Fruit fly (Drosophila melanogaster) Kc167 (cell line): Measurements from ENCODE around the gene Prx6a.

Experiments used
- Myc ChIP-seq: fragments of >200 bp; optimal IDR thresholded peaks from 2 replicates; lab custom pipeline; 2017; ENCODE audit warnings: missing external identifiers
- Sin3A ChIP-seq: fragments of >200 bp; optimal IDR thresholded peaks from 2 replicates; lab custom pipeline; 2018; ENCODE audit warnings: missing external identifiers
- insv ChIP-seq: fragments of >200 bp; optimal IDR thresholded peaks from 3 replicates; lab custom pipeline; 2018; ENCODE audit warnings: missing external identifiers
- psq ChIP-seq: fragments of >200 bp; optimal IDR thresholded peaks from 2 replicates; lab custom pipeline; 2017; ENCODE audit warnings: missing external identifiers
- ttk ChIP-seq: sonication (Bioruptor generic); optimal IDR thresholded peaks from 2 replicates; lab custom pipeline; 2017; ENCODE audit warnings: missing external identifiers

dm6 chr2L:2897024-2897549, 19.1 kb upstream of the Prx6a start:
- TF ChIP-seq psq (lab: Kevin White, UChicago) (no peak), Myc (lab: Kevin White, UChicago) (no peak), ttk (lab: Kevin White, UChicago) (no peak), insv (lab: Kevin White, UChicago) (no peak), Sin3A (no peak)
